Worm (Caenorhabditis elegans) whole organism, dauer: ENCODE data around the gene F56D6.9.

Source experiments
- unc-62 ChIP-seq: sonication (generic microtip); optimal IDR thresholded peaks from 2 replicates; lab custom pipeline; 2017; ENCODE audit warnings: missing biosample characterization, missing genetic modification reagents, missing genetic modification characterization

Gene F56D6.9

DNA sequence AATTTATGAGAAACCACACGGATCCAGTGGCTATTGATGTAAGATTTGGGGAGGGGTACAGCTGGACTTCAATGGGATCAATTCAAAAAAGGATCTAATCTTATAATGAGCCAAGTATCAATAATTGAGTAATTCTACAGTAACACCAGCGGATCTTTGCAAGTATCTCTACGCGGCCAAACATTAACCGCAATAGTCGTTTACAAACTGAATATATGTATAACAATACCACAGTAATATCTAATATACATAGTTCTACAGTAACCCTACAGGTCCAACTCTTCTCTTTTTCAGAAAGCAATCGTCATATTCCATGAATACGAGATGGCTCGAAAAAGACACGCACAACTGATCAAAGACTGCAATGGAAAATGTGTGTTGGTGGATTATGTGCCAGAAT lies at the start of gene F56D6.9:
F56D6.9 (plus strand) TSS at position 301 of the 400 bp plus-strand sequence.
- no peak for TF ChIP-seq unc-62

DNA sequence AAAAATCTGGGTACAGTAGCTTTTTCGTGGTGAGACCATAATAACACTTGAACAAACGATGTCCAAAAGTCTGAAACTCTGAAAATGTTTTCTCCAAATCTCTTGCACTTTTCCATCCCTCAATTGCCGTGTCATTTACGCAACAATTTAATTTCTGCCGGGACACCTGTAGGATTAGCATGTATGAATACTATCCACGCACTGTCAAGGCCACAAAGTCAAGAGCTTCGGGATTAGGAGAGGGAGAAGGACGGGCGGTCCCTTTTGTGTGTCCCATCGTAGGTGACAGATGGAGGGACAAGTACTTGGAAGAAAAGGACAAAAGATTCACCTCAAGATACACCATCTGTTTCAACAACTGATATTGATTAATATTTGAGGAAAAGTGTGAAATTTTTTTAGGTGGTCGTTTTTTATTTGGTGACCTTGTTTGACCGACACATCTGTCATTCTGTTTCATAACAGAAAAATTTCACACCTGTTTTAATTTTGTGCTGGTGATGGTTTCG lies 49.1 kb upstream of the F56D6.9 start:
- no peak for TF ChIP-seq unc-62

DNA sequence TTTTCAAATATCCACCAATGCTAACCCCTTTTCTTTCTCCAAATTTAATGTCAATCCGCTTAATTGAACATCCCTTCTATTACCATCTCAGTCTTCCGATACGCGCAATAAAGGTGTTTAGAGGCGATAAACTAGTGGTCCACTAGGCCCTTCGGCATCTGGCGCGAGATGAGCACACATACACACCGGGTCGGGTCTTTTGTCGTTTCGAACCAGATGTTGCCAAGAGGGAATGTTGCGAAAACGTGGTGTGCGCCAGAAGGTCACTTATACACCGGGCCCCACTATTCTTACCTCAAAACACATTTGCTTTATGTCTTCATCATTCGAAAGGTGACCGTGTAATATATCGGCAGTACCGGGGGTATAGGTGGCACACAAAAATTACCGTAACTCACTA lies 48.1 kb upstream of the F56D6.9 start:
- no peak for TF ChIP-seq unc-62

DNA sequence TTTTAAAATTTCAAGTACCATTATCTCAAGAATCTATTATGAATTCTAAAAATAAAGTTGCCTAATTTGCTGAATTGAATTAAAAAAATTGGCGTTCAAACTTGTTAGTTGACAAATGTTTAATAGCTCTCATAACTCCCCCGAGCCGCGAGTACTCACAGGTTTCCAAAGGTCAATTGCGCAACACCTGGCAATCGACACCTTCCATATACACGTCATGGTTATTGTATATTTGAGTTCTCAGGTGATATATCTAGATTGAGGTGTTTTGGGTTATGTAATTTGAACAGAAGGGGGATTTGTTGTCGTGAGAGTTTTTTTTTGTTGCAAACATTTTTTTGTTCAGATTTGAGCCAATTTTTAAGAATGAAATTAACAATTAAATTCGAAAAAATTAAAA lies 47.5 kb upstream of the F56D6.9 start:
- TF ChIP-seq unc-62: no peak

DNA sequence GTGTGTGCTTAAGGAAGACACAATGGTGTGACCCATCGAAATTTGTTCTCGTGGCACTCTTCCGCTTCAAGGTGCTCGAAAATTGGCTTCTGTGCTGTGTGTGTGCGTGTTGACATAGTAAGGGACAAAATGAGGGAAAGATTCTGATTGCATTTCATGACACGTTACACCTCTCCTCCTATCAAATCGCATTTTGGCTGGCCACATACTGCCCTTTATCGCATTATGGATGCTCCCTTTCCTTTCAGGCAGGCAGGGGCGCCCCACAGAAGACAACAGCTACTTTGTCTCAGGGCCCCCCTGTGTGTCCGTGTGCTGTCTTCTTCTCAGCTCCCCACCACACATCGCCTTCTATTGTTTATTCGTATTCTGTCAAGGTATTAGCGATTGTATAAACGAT lies 44.6 kb upstream of the F56D6.9 start:
- no peak for TF ChIP-seq unc-62

DNA sequence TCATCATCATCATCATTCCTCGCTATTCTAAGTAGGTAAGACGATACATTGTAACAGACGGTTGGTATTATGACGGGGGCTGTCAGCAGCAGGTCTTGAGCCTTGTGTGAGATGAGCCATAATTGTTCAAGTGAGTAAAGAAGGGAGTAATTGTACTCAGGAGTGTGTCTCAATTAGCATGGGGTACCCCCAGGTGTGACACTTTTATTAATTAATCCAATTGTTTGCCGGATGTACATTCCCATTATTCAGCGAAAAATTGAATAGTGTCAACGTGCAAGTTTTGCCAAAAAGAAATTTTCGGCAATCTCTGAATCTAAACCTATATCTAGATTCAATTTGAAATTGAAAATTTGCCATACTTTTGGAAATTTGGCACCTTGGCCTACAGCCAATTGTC lies 43.1 kb upstream of the F56D6.9 start:
- TF ChIP-seq unc-62: no peak

DNA sequence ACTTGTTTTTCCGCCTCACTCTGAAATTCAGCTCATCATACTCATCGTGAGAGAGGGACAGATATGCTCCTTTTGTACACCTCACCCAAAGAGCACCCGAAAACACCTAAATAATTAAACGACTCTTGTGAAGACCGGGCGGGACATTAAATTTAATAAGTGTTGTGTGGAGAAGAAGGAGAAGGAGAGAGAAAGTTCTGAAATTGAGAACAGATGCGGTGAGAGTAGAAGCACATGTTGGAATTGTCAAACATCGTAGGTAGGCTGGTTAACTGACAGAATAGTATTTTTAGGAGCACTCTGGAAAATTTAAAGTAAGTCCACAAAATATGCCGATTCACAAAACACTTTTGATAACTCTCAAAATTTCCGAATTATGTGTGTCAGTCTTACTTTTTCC lies 38.6 kb upstream of the F56D6.9 start:
- TF ChIP-seq unc-62: no peak

DNA sequence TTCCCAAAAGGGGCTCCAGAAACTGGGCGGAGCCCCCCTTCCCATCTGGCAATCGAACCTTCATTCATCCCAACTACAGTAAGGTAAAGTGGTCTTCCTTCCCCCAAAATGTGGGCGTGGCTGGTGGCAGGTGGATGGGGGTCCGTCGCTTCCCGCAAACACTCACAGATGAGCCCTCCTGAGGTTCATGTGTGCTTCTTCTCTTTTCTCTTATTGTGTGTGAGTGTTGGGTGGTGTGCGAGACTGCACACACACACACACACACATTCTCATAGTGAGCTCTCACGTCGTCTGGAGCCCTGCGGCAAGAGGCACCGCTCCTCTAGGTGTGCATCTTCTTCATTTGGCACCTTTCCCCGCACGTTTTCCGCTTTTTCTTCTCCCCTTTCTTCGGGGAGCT lies 37.5 kb upstream of the F56D6.9 start:
- no peak for TF ChIP-seq unc-62

DNA sequence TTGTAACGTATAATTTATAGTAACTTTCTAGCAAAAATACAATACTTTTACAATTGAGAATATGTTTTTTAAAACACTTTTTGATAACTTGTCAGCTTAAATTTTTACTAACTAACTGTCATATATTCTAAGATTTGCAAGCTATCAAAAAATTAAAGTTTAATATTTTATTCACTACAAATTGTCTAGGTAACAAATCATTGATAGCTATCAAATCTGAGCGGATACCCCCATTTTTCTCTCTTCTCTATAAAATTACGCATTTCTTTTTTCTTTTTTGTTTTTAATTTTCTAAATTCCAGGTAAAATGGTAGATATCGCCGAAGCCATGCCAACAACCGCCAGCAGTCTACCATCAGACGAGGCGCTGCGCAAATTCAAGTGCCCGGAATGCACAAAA lies 36.6 kb upstream of the F56D6.9 start, which contains the start of gene zag-1:
zag-1 (plus strand) TSS at position 301 of the 400 bp plus-strand sequence.
- TF ChIP-seq unc-62: no peak

DNA sequence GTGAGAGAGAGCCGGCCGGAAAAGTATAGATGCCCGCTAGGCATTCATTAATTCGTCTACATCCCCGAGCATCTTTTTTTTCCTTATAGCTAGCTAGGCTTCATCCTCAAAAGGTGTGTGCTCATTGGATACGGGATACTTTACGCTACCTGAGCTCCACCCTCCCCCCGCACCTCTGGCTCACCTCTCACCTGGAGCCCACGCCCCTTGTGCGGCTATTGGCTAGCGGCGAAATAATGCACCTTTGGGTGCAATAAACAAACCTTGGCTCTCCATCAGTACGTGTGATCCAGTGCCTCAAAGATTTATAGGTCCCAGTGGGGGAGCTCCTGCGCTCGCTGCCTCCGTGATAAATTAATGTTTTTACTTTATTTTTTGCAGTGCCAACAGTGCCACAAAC lies 35.9 kb upstream of the F56D6.9 start:
- TF ChIP-seq unc-62: no peak

DNA sequence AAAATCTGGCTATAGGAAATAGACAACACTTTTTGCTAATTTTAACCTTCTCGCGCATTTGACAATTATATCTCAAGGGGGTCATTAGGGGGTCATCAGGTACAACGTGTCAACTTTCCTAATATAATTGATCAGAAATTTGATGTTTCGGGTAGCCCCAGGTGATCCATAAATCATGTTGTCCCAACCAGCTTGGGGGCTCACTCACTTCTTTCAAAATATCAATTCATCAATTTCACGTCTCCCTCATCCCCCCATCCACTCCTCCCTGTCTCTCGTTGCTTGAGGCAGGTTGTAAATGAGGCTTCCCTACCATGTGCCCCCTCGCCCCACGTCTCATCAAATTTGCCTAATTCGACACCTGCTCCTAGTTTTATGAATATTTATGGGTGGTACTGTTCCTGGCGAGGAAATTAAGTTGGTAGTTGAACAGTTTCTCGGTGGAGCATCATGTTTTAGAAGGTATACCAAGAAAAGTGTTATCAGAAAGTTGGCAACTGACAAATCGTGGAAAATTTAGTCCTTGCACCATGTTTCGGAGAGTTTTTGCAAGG lies 34.1 kb upstream of the F56D6.9 start:
- no peak for TF ChIP-seq unc-62

DNA sequence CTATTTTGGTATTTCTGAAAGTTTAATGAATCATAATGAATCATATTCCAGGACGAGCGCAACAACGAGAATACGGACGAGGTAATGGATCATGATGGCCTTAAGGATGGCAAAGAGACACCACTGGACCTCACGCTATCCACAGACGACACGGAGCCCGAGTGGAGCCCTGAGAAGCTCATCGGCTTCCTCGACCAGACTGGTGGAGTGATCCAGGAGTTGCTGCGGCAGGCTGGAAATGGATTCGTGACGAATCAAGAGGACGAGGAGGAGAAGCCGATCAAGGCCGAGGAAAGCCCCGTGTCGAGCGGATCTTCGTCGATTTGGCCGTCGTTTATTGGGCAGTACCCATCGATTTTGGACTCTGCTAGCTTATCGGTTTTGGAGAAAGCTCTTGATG lies 32.6 kb upstream of the F56D6.9 start:
- no peak for TF ChIP-seq unc-62

DNA sequence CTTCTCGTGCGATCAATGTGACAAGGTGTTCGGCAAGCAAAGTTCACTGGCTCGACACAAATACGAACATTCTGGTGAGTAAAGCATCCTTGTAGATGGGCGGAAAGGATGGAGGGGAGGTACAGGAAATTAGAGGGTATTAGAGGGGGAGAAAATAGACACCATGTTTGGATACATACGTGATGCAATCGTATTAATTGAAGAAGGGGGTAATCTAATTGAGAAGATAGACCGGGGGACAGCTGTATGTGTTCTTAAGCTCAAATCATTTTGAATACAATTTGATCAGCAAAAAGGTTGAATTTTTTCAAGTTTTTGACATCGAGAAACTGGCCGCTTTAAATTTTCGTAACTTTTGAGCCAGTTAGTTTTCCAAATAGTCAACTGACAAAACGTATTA lies 31.7 kb upstream of the F56D6.9 start:
- no peak for TF ChIP-seq unc-62

DNA sequence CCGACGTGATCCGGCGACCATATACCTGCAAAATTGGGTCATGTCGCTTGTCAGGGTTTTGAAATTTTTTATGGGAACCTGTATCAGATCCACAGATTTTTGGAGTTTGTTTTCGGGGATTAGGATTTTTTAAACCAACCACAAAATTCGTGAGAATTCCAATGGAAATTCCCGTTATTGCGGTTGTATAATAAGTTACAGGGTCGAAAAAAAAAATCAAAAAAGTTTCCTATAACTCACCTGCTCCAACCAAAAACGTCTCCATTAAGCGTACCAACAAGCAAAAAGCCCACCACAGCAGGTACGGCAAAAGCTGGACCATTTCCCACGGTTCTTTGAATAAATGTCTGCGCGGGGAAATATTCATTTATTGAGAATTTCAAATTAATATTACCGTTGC lies 29.2 kb upstream of the F56D6.9 start:
- TF ChIP-seq unc-62: no peak

DNA sequence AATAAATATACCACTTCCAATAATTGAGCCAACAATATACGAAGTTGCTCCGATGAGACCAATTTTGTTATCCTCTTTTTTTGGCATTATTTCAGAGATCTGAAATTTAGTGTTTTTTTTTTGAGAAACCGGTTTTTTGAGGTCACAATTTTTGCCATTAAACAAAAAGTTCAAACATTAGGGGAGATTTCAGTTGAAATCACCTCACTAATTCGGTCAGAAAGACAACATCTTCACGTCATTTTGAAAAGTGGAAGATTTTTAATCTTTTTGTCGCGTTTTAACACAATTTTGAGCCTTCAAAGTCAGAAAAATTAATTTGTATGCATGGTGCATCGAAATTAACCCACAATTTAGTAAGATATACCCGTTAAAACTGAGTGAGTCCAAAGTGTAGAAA lies 27.2 kb upstream of the F56D6.9 start, which contains the start of gene aat-8:
aat-8 (minus strand) TSS at position 101 of the 400 bp plus-strand sequence.
- no peak for TF ChIP-seq unc-62

DNA sequence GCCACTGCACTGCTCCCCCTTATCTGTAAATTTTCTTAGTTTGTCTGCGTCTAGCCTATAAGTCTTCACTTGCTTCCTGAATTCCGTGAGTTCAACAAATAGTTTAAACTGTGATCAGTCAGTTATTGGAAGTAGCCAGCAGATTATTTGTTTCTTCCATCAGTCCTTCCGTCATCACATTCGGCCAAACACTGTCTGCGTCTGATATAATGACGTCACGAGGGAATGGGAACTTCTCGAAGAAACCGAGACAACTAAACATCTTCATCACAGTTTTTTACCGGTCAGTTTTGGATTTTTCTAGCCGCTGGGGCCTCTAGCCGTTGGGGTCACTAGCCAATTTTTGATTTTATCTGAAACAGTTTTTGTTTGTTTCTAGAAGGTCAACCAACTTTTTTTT lies 26.1 kb upstream of the F56D6.9 start:
- no peak for TF ChIP-seq unc-62

DNA sequence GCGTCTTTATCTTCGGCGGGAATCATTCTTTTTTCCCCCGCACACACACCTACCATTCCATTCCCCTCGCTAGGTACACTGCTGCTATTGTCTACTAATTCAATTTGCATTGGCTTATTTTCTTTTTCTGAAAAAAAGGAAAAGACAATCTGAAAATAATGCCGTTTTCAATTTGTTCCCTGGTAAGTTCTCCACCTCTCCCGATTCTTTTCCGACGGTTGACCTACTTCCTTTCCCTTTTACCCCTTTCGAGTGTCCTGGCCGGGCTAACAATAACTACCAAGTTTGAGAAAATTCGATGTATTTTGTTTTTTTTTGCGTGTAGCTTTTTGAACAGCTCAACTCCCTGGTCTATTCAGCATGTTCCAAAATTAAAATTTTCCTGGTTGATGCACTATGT lies 24.9 kb upstream of the F56D6.9 start, which contains the start of gene F37C4.4:
F37C4.4 (plus strand) TSS at position 58 of the 400 bp plus-strand sequence.
- TF ChIP-seq unc-62: no peak

DNA sequence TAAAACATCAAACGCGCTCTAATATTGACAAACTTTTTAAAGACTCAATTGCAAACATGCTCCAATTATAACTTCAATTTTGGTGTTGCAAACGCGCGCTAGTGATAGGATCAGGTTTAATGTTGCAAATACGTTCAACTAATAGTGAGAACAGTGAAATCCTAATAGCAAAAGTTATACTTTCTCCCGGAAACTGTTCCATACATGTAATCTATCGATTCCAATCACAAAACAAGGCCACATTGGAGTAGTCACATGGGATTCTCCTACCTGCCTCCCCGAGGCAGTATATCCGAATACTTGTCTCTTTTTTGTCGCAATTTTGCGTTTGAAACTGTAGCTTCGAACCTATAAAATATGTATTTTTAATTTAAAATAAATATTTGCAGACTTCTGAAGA lies 22.3 kb upstream of the F56D6.9 start:
- TF ChIP-seq unc-62: no peak

DNA sequence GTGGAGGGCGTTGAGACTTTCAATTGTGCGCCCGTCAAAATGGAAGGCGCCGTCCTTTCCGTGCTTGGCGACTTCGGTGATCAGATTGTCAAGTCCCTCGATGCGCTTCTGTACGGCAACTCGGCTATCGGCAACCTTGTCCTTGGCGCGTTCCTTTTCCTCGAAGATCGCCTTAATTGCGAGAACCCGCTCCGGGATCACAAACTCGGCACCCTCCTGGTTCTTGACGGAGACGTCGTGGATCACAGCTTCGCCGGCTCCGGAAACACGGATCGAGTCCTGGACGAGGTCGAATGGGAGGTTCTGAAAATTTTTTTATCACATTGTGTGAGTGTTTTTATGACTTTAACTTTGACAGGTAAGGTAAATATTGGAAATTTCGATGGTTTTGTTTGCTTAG lies 18.9 kb upstream of the F56D6.9 start:
- no peak for TF ChIP-seq unc-62
